Worm (Caenorhabditis elegans): Measurements from ENCODE around the gene Y51B9A.14.

DNA sequence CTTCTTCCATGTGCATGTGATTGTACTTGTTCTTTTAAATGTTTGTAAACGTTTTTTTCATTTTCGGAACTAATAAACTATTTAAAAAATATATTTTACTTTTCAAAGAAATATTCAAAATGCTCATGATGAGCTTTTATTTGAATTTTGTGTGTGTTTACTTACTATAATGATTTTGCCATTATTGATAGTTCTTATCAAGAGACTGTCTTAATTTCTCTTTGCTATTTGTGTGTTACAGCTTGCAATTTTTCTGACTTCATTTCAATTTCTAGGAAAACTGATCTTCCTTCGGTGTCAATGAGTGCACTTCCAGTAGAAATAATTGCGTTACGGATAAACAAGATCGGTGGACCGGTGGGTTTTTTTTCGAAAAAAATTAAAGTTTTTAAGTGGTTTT lies 23.5 kb downstream of the Y51B9A.14 start, which contains the start of gene C06C3.12:
- TF ChIP-seq hnd-1 (tag; optimal IDR thresholded peaks at IDR 0.05): no peak
- TF ChIP-seq B0310.2 (tag; optimal IDR thresholded peaks at IDR 0.05): no peak
- TF ChIP-seq ama-1 (optimal IDR thresholded peaks at IDR 0.05): no peak
- TF ChIP-seq flt-1 (GFP tag; IDR thresholded peaks at IDR 0.05): no peak
